Fruit fly (Drosophila melanogaster): Measurements from ENCODE around the gene twin.

dm6 chr3R:24270034-24270433 lies 48.3 kb upstream of the twin start:
- TF ChIP-seq Smox (GFP tag; optimal IDR thresholded peaks at IDR 0.05) = no peak
- no peak for TF ChIP-seq Eip78C (GFP tag)
- no peak for TF ChIP-seq CG15336 (GFP tag; IDR thresholded peaks at IDR 0.05)
- TF ChIP-seq CG11294 (GFP tag; IDR thresholded peaks at IDR 0.05) = no peak
- TF ChIP-seq OdsH (GFP tag; optimal IDR thresholded peaks at IDR 0.05) = no peak
- no peak for TF ChIP-seq CG4318 (GFP tag; optimal IDR thresholded peaks at IDR 0.05)
- no peak for TF ChIP-seq CG6854 (GFP tag; optimal IDR thresholded peaks at IDR 0.05)
- TF ChIP-seq net (GFP tag; optimal IDR thresholded peaks at IDR 0.05) = no peak
- TF ChIP-seq CG16779 (tag; optimal IDR thresholded peaks at IDR 0.05) = no peak
